Fruit fly (Drosophila melanogaster) whole organism, prepupa: ENCODE results near the gene Vha16-2.

Experiments
- CG11762 ChIP-seq: fragments of 200-800 bp; sonication (Bioruptor generic); optimal IDR thresholded peaks from 3 replicates; lab custom pipeline; 2016; ENCODE audit warnings: missing biosample characterization, missing genetic modification characterization; ENCODE audit not compliant: insufficient read depth
- CG11902 ChIP-seq: fragments of 200-800 bp; sonication (Bioruptor generic); optimal IDR thresholded peaks from 3 replicates; lab custom pipeline; 2016; ENCODE audit warnings: missing biosample characterization, missing genetic modification characterization
- CG1621 ChIP-seq: fragments of 200-800 bp; sonication (Bioruptor generic); optimal IDR thresholded peaks from 3 replicates; lab custom pipeline; 2018; ENCODE audit warnings: missing biosample characterization, mild to moderate bottlenecking, missing genetic modification characterization
- CG16779 ChIP-seq: fragments of 200-800 bp; sonication (Bioruptor generic); optimal IDR thresholded peaks from 3 replicates; lab custom pipeline; 2017; ENCODE audit warnings: missing biosample characterization, mild to moderate bottlenecking, missing genetic modification characterization
- CG3032 ChIP-seq: fragments of 200-800 bp; optimal IDR thresholded peaks from 2 replicates; lab custom pipeline; 2019; ENCODE audit warnings: missing biosample characterization, mild to moderate bottlenecking, missing genetic modification characterization, moderate library complexity
- CG31627 ChIP-seq: fragments of 200-800 bp; sonication (Bioruptor generic); optimal IDR thresholded peaks from 3 replicates; lab custom pipeline; 2016; ENCODE audit warnings: missing biosample characterization, missing genetic modification characterization
- CG34406 ChIP-seq: fragments of 200-800 bp; sonication (Bioruptor generic); optimal IDR thresholded peaks from 3 replicates; lab custom pipeline; 2016; ENCODE audit warnings: missing biosample characterization, missing genetic modification characterization
- CG4318 ChIP-seq: fragments of 200-800 bp; sonication (Bioruptor generic); optimal IDR thresholded peaks from 3 replicates; lab custom pipeline; 2017; ENCODE audit warnings: missing biosample characterization, mild to moderate bottlenecking, missing genetic modification characterization
- CG6163 ChIP-seq: fragments of 200-800 bp; sonication (Bioruptor generic); IDR thresholded peaks from 3 replicates; pipeline ENCODE4 v1.3.6; 2022; ENCODE audit warnings: missing biosample characterization, missing genetic modification characterization
- CG6276 ChIP-seq: fragments of 200-800 bp; sonication (Bioruptor generic); optimal IDR thresholded peaks from 2 replicates; lab custom pipeline; 2017; ENCODE audit warnings: missing biosample characterization, mild to moderate bottlenecking, missing genetic modification characterization
- CG6792 ChIP-seq: fragments of 200-800 bp; sonication (Bioruptor generic); optimal IDR thresholded peaks from 3 replicates; lab custom pipeline; 2016; ENCODE audit warnings: missing biosample characterization, missing genetic modification characterization
- CG6808 ChIP-seq: fragments of 200-800 bp; sonication (Bioruptor generic); optimal IDR thresholded peaks from 3 replicates; lab custom pipeline; 2017; ENCODE audit warnings: missing biosample characterization, missing genetic modification characterization, mild to moderate bottlenecking, moderate library complexity, missing genetic modification reagents
- CG8119 ChIP-seq: fragments of 200-800 bp; sonication (Bioruptor generic); IDR thresholded peaks from 3 replicates; pipeline ENCODE4 v1.3.6; 2022; ENCODE audit warnings: missing biosample characterization, missing genetic modification characterization
- CG8319 ChIP-seq: fragments of 200-800 bp; sonication (Bioruptor generic); optimal IDR thresholded peaks from 3 replicates; lab custom pipeline; 2016; ENCODE audit warnings: missing biosample characterization, missing genetic modification characterization
- CG8632 ChIP-seq: fragments of 200-800 bp; sonication (Bioruptor generic); optimal IDR thresholded peaks from 3 replicates; lab custom pipeline; 2016; ENCODE audit warnings: missing biosample characterization, missing genetic modification characterization
- Eip75B ChIP-seq: fragments of 200-800 bp; sonication (Bioruptor generic); optimal IDR thresholded peaks from 3 replicates; lab custom pipeline; 2016; ENCODE audit warnings: missing biosample characterization, missing genetic modification characterization
- Eip78C ChIP-seq: fragments of 200-800 bp; sonication (Bioruptor generic); peaks from one replicate; lab custom pipeline; 2016; ENCODE audit warnings: missing biosample characterization, missing genetic modification characterization
- Ets21C ChIP-seq: fragments of 200-800 bp; sonication (Bioruptor generic); optimal IDR thresholded peaks from 3 replicates; lab custom pipeline; 2016; ENCODE audit warnings: missing biosample characterization, missing genetic modification characterization
- Ets96B ChIP-seq: fragments of 200-800 bp; optimal IDR thresholded peaks from 2 replicates; lab custom pipeline; 2019; ENCODE audit warnings: missing biosample characterization, mild to moderate bottlenecking, missing genetic modification characterization, moderate library complexity
- Gug ChIP-seq: fragments of 200-800 bp; sonication (Bioruptor generic); IDR thresholded peaks from 2 replicates; pipeline ENCODE4 v1.3.6; 2022; ENCODE audit warnings: missing biosample characterization, missing genetic modification characterization
- Hr38 ChIP-seq: sonication (Bioruptor generic); optimal IDR thresholded peaks from 2 replicates; lab custom pipeline; 2016; ENCODE audit warnings: missing biosample characterization, missing genetic modification characterization
- Hr39 ChIP-seq: fragments of 200-800 bp; sonication (Bioruptor generic); optimal IDR thresholded peaks from 2 replicates; lab custom pipeline; 2016; ENCODE audit warnings: missing biosample characterization, missing genetic modification characterization
- Hr4 ChIP-seq: fragments of 200-800 bp; sonication (Bioruptor generic); optimal IDR thresholded peaks from 3 replicates; lab custom pipeline; 2016; ENCODE audit warnings: missing biosample characterization, missing genetic modification characterization
- Lpt ChIP-seq: fragments of 200-800 bp; sonication (Bioruptor generic); optimal IDR thresholded peaks from 3 replicates; lab custom pipeline; 2016; ENCODE audit warnings: missing biosample characterization, missing genetic modification characterization
- OdsH ChIP-seq: fragments of 200-800 bp; sonication (Bioruptor generic); optimal IDR thresholded peaks from 3 replicates; lab custom pipeline; 2016; ENCODE audit warnings: missing biosample characterization, missing genetic modification characterization
- Sox102F ChIP-seq: fragments of 200-800 bp; sonication (Bioruptor generic); optimal IDR thresholded peaks from 2 replicates; lab custom pipeline; 2016; ENCODE audit warnings: missing biosample characterization, mild to moderate bottlenecking, missing genetic modification characterization
- Sox14 ChIP-seq: fragments of 200-800 bp; sonication (Bioruptor generic); optimal IDR thresholded peaks from 3 replicates; lab custom pipeline; 2016; ENCODE audit warnings: missing biosample characterization, missing genetic modification characterization
- Sox15 ChIP-seq: fragments of 200-800 bp; sonication (Bioruptor generic); optimal IDR thresholded peaks from 3 replicates; lab custom pipeline; 2016; ENCODE audit warnings: missing biosample characterization, missing genetic modification characterization
- cyc ChIP-seq: fragments of 200-800 bp; sonication (Bioruptor generic); optimal IDR thresholded peaks from 3 replicates; lab custom pipeline; 2016; ENCODE audit warnings: missing biosample characterization, missing genetic modification characterization
- dac ChIP-seq: fragments of 200-800 bp; sonication (Bioruptor generic); optimal IDR thresholded peaks from 2 replicates; lab custom pipeline; 2017; ENCODE audit warnings: missing biosample characterization, mild to moderate bottlenecking, missing genetic modification characterization
- eg ChIP-seq: fragments of 200-800 bp; sonication (Bioruptor generic); IDR thresholded peaks from 3 replicates; pipeline ENCODE4 v1.3.6; 2022; ENCODE audit warnings: missing biosample characterization, missing genetic modification characterization
- esn ChIP-seq: fragments of 200-800 bp; sonication (Bioruptor generic); optimal IDR thresholded peaks from 2 replicates; lab custom pipeline; 2016; ENCODE audit warnings: missing biosample characterization, mild to moderate bottlenecking, missing genetic modification characterization, moderate library complexity
- fkh ChIP-seq: fragments of 200-800 bp; sonication (Bioruptor generic); optimal IDR thresholded peaks from 3 replicates; lab custom pipeline; 2017; ENCODE audit warnings: missing biosample characterization, mild to moderate bottlenecking, missing genetic modification characterization, moderate library complexity
- lz ChIP-seq: fragments of 200-800 bp; sonication (Bioruptor generic); optimal IDR thresholded peaks from 3 replicates; lab custom pipeline; 2016; ENCODE audit warnings: missing biosample characterization, missing genetic modification characterization
- ss ChIP-seq, 2 experiments: fragments of 200-800 bp; sonication (Bioruptor generic); optimal IDR thresholded peaks; 2 replicates in 1 of 2; 3 replicates in 1 of 2; lab custom pipeline; 2017 to 2018; ENCODE audit warnings: mild to moderate bottlenecking in 2 of 2, missing biosample characterization in 2 of 2, missing genetic modification characterization in 2 of 2, moderate library complexity in 1 of 2
- svp ChIP-seq: fragments of 200-800 bp; sonication (Bioruptor generic); peaks from one replicate; lab custom pipeline; 2016; ENCODE audit warnings: missing biosample characterization, missing genetic modification characterization
- topi ChIP-seq: fragments of 200-800 bp; sonication (Bioruptor generic); optimal IDR thresholded peaks from 3 replicates; lab custom pipeline; 2016; ENCODE audit warnings: missing biosample characterization, missing genetic modification characterization
- vri ChIP-seq: fragments of 200-800 bp; sonication (Bioruptor generic); optimal IDR thresholded peaks from 3 replicates; lab custom pipeline; 2016; ENCODE audit warnings: missing biosample characterization, mild to moderate bottlenecking, missing genetic modification characterization

Gene Vha16-2

dm6 chr3L:11493090-11493807, 18.5 kb downstream of the Vha16-2 start (continued):
- TF ChIP-seq Hr4 (GFP tag; lab: Kevin White, UChicago) (peak; percentile 54), topi (GFP tag; lab: Kevin White, UChicago) (peak; percentile 28), CG6792 (no peak), CG4318 (GFP tag; lab: Kevin White, UChicago) (no peak), dac (GFP tag; lab: Kevin White, UChicago) (no peak), eg (GFP tag; lab: Robert Waterston, UW) (peak; percentile 35; the same call in 1 of the 3 replicates)

DNA sequence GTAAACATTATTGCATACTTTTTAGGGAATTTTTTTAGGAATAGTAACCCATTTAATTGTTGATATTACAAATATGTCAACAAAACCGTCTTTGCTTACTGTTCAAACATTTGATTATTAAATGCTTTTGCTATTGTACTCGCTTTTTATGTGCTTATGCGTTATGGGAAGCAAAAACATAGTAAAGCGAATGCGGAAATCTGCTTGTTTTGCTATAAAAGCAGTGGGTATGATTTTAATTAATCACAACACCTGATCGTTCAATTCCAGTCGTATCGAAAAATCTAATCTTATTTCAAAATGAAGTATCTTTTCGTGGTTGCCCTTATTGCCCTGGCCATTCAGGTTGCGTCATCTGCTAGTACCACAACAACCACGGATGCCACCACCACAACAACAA, 33.6 kb downstream of the Vha16-2 start, which contains the start of gene CG33500:
TSS of gene CG33500 (plus strand) at position 301 of the 400 bp plus-strand sequence.
- TF ChIP-seq vri (no peak), Hr4 (GFP tag; lab: Kevin White, UChicago) (no peak), CG6808 (no peak), CG31627 (GFP tag; lab: Kevin White, UChicago) (no peak), dac (GFP tag; lab: Kevin White, UChicago) (no peak), CG11762 (GFP tag; lab: Kevin White, UChicago) (no peak)
- TF ChIP-seq, all 60 proteins: peak for 0

dm6 chr3L:11509294-11509911, 34.6 kb downstream of the Vha16-2 start, which contains the start of the genes Sgs8 and Sgs7:
Gene Sgs8, minus strand, starts transcription at chr3L:11509394.
Gene Sgs7, plus strand, starts transcription at chr3L:11509861.
- no peak for TF ChIP-seq Ets21C
- no peak for TF ChIP-seq Eip78C (GFP tag; lab: Kevin White, UChicago)
- TF ChIP-seq CG6808 = no peak
- TF ChIP-seq Ets96B = no peak
- TF ChIP-seq Eip75B = no peak
- TF ChIP-seq Hr38 = no peak
- no peak for TF ChIP-seq CG6792
- no peak for TF ChIP-seq CG1621 (tag; lab: Kevin White, UChicago)
- TF ChIP-seq Sox14 = no peak
- no peak for TF ChIP-seq OdsH
- no peak for TF ChIP-seq Gug

dm6 chr3L:11510489-11510888, 35.7 kb downstream of the Vha16-2 start, which contains the start of gene CG33272:
Gene CG33272, minus strand, starts transcription at chr3L:11510589.
- no peak for TF ChIP-seq CG8632 (GFP tag; lab: Kevin White, UChicago)
- no peak for TF ChIP-seq CG16779 (tag; lab: Kevin White, UChicago)
- TF ChIP-seq CG6276 (GFP tag; lab: Kevin White, UChicago) = no peak
- TF ChIP-seq topi (GFP tag; lab: Kevin White, UChicago) = no peak
- TF ChIP-seq fkh (GFP tag; lab: Kevin White, UChicago) = no peak
- TF ChIP-seq CG11902 (GFP tag; lab: Kevin White, UChicago) = no peak
- no peak for TF ChIP-seq CG6808
- no peak for TF ChIP-seq lz
- no peak for TF ChIP-seq CG6163
- no peak for TF ChIP-seq CG3032 (tag; lab: Kevin White, UChicago)
- TF ChIP-seq CG31627 (GFP tag; lab: Kevin White, UChicago) = no peak
- no peak for TF ChIP-seq Sox102F (GFP tag; lab: Kevin White, UChicago)
- TF ChIP-seq, all 60 proteins: peak for 0

dm6 chr3L:11511243-11511642, 36.5 kb downstream of the Vha16-2 start:
- TF ChIP-seq CG8319 (GFP tag; lab: Kevin White, UChicago) (no peak), lz (no peak), Gug (no peak), fkh (GFP tag; lab: Kevin White, UChicago) (peak; percentile 2), dac (GFP tag; lab: Kevin White, UChicago) (no peak)
- TF ChIP-seq, all 60 proteins: peak for 1

- TF ChIP-seq CG16779 (tag; lab: Kevin White, UChicago) (no peak), CG6276 (GFP tag; lab: Kevin White, UChicago) (no peak), ss (GFP tag; optimal IDR thresholded peaks at IDR 0.05; lab: Kevin White, UChicago) (no peak), Sox15 (GFP tag; lab: Kevin White, UChicago) (no peak), CG34406 (no peak), CG11902 (GFP tag; lab: Kevin White, UChicago) (no peak), CG8119 (no peak), cyc (GFP tag; lab: Kevin White, UChicago) (no peak), Hr39 (GFP tag; lab: Kevin White, UChicago) (no peak), CG8632 (GFP tag; lab: Kevin White, UChicago) (no peak), esn (GFP tag; lab: Kevin White, UChicago) (no peak), svp (GFP tag; lab: Kevin White, UChicago) (no peak), CG6792 (no peak), dac (GFP tag; lab: Kevin White, UChicago) (no peak), Eip78C (GFP tag; lab: Kevin White, UChicago) (no peak), Lpt (GFP tag; lab: Kevin White, UChicago) (no peak), OdsH (no peak)
These were observed 37.2 kb downstream of the Vha16-2 start, which contains the start of gene Sgs3 for dm6 chr3L:11511921-11512320. Gene Sgs3, plus strand, starts transcription at chr3L:11512221.
